Fruit fly (Drosophila melanogaster): Measurements from ENCODE around the gene CG6428.
"Not testable (repeated sequence)": the region's sequence is repeated elsewhere in the genome, so short reads cannot be mapped to it uniquely, and the experiment has no call there.

dm6 chrX:3940547-3940946 is 27.9 kb downstream of the CG6428 start, which contains the start of gene Gem4b:
- TF ChIP-seq fkh, CG6792, net, CG9139, lz (GFP tag; optimal IDR thresholded peaks at IDR 0.05): not testable (repeated sequence)
